Fruit fly (Drosophila melanogaster) whole organism, embryonic: ENCODE results near the gene CG13250.

Experiments
- Atf6 ChIP-seq: fragments of 200-800 bp; sonication (Bioruptor generic); IDR thresholded peaks from 2 replicates; pipeline ENCODE4 v1.3.6; 2022; ENCODE audit warnings: missing biosample characterization, missing genetic modification characterization
- Bteb2 ChIP-seq: fragments of 200-800 bp; sonication (Bioruptor generic); optimal IDR thresholded peaks from 2 replicates; lab custom pipeline; 2016; ENCODE audit warnings: missing biosample characterization, missing genetic modification characterization
- CG10565 ChIP-seq: fragments of 200-800 bp; sonication (Bioruptor generic); optimal IDR thresholded peaks from 3 replicates; lab custom pipeline; 2016; ENCODE audit warnings: missing biosample characterization, mild to moderate bottlenecking, missing genetic modification characterization
- CG11247 ChIP-seq: fragments of 200-800 bp; sonication (Bioruptor generic); IDR thresholded peaks from 2 replicates; pipeline ENCODE4 v1.3.6; 2022; ENCODE audit warnings: missing biosample characterization, missing genetic modification characterization
- CG11696 ChIP-seq: fragments of 200-800 bp; sonication (Bioruptor generic); IDR thresholded peaks from 2 replicates; pipeline ENCODE4 v1.3.6; 2022; ENCODE audit warnings: missing biosample characterization, missing genetic modification characterization
- CG12104 ChIP-seq: fragments of 200-800 bp; sonication (Bioruptor generic); optimal IDR thresholded peaks from 3 replicates; lab custom pipeline; 2016; ENCODE audit warnings: missing biosample characterization, missing genetic modification characterization
- CG12155 ChIP-seq: fragments of 200-800 bp; sonication (Bioruptor generic); optimal IDR thresholded peaks from 3 replicates; lab custom pipeline; 2016; ENCODE audit warnings: missing biosample characterization, missing genetic modification characterization
- CG12744 ChIP-seq: fragments of 200-800 bp; sonication (Bioruptor generic); optimal IDR thresholded peaks from 2 replicates; lab custom pipeline; 2016; ENCODE audit warnings: missing biosample characterization, missing genetic modification characterization
- CG14050 ChIP-seq: fragments of 200-800 bp; sonication (Bioruptor generic); IDR thresholded peaks from 3 replicates; pipeline ENCODE4 v1.3.6; 2022; ENCODE audit warnings: missing biosample characterization, missing genetic modification characterization
- CG18476 ChIP-seq: fragments of 200-800 bp; sonication (Bioruptor generic); optimal IDR thresholded peaks from 2 replicates; lab custom pipeline; 2016; ENCODE audit warnings: missing biosample characterization, mild to moderate bottlenecking, missing genetic modification characterization
- CG31365 ChIP-seq: fragments of 200-800 bp; sonication (Bioruptor generic); optimal IDR thresholded peaks from 2 replicates; lab custom pipeline; 2018; ENCODE audit warnings: missing biosample characterization, mild to moderate bottlenecking, missing genetic modification characterization
- CG4328 ChIP-seq: fragments of 200-800 bp; sonication (Bioruptor generic); optimal IDR thresholded peaks from 3 replicates; lab custom pipeline; 2017; ENCODE audit warnings: missing biosample characterization, missing genetic modification reagents, missing genetic modification characterization
- CG4404 ChIP-seq: fragments of 200-800 bp; sonication (Bioruptor generic); IDR thresholded peaks from 2 replicates; pipeline ENCODE4 v1.3.6; 2022; ENCODE audit warnings: missing biosample characterization, missing genetic modification characterization
- CG5180 ChIP-seq: fragments of 200-800 bp; sonication (Bioruptor generic); optimal IDR thresholded peaks from 3 replicates; lab custom pipeline; 2017; ENCODE audit warnings: missing biosample characterization, missing genetic modification characterization, mild to moderate bottlenecking, moderate library complexity, missing genetic modification reagents
- CG6683 ChIP-seq: fragments of 200-800 bp; sonication (Bioruptor generic); optimal IDR thresholded peaks from 2 replicates; lab custom pipeline; 2017; ENCODE audit warnings: missing biosample characterization, mild to moderate bottlenecking, missing genetic modification characterization, missing genetic modification reagents
- CG7786 ChIP-seq: fragments of 200-800 bp; sonication (Bioruptor generic); optimal IDR thresholded peaks from 2 replicates; lab custom pipeline; 2016; ENCODE audit warnings: missing biosample characterization, missing genetic modification characterization
- CG8281 ChIP-seq: fragments of 200-800 bp; sonication (Bioruptor generic); optimal IDR thresholded peaks from 2 replicates; lab custom pipeline; 2018; ENCODE audit warnings: missing biosample characterization, mild to moderate bottlenecking, missing genetic modification characterization, moderate library complexity
- CG9215 ChIP-seq: fragments of 200-800 bp; sonication (Bioruptor generic); IDR thresholded peaks from 2 replicates; pipeline ENCODE4 v1.3.6; 2022; ENCODE audit warnings: missing biosample characterization, missing genetic modification characterization
- Chrac-16 ChIP-seq: fragments of 200-800 bp; sonication (Bioruptor generic); optimal IDR thresholded peaks from 3 replicates; lab custom pipeline; 2016; ENCODE audit warnings: missing biosample characterization, missing genetic modification characterization
- Dip3 ChIP-seq: fragments of 200-800 bp; sonication (Bioruptor generic); optimal IDR thresholded peaks from 3 replicates; lab custom pipeline; 2016; ENCODE audit warnings: missing biosample characterization, missing genetic modification characterization
- HLH54F ChIP-seq: fragments of 200-800 bp; sonication (Bioruptor generic); optimal IDR thresholded peaks from 3 replicates; lab custom pipeline; 2016; ENCODE audit warnings: missing biosample characterization, missing genetic modification characterization
- Hmr ChIP-seq: fragments of 200-800 bp; sonication (Bioruptor generic); optimal IDR thresholded peaks from 3 replicates; lab custom pipeline; 2017; ENCODE audit warnings: mild to moderate bottlenecking, missing biosample characterization, missing genetic modification reagents, missing genetic modification characterization
- Kr ChIP-seq: fragments of 200-800 bp; sonication (Bioruptor generic); optimal IDR thresholded peaks from 2 replicates; lab custom pipeline; 2017; ENCODE audit warnings: missing biosample characterization, mild to moderate bottlenecking, missing genetic modification characterization
- Neu2 ChIP-seq: fragments of 200-800 bp; sonication (Bioruptor generic); optimal IDR thresholded peaks from 3 replicates; lab custom pipeline; 2016; ENCODE audit warnings: missing biosample characterization, missing genetic modification characterization, borderline replicate concordance
- Nf-YC ChIP-seq: fragments of 200-800 bp; optimal IDR thresholded peaks from 3 replicates; lab custom pipeline; 2019; ENCODE audit warnings: missing biosample characterization, mild to moderate bottlenecking, missing genetic modification characterization, moderate library complexity
- Poxn ChIP-seq: fragments of 200-800 bp; sonication (Bioruptor generic); IDR thresholded peaks from 2 replicates; pipeline ENCODE4 v1.3.6; 2022; ENCODE audit warnings: missing biosample characterization, missing genetic modification characterization
- Sox100B ChIP-seq: fragments of 200-800 bp; sonication (Bioruptor generic); optimal IDR thresholded peaks from 3 replicates; lab custom pipeline; 2018; ENCODE audit warnings: missing biosample characterization, mild to moderate bottlenecking, missing genetic modification characterization
- Usf ChIP-seq: fragments of 200-800 bp; sonication (Bioruptor generic); optimal IDR thresholded peaks from 2 replicates; lab custom pipeline; 2017; ENCODE audit warnings: missing genotype, missing biosample characterization, missing genetic modification characterization
- al ChIP-seq: fragments of 200-800 bp; sonication (Bioruptor generic); IDR thresholded peaks from 2 replicates; pipeline ENCODE4 v1.3.6; 2022; ENCODE audit warnings: missing biosample characterization, missing genetic modification characterization
- amos ChIP-seq: fragments of 200-800 bp; sonication (Bioruptor generic); IDR thresholded peaks from 2 replicates; pipeline ENCODE4 v1.3.6; 2022; ENCODE audit warnings: missing biosample characterization, missing genetic modification characterization; ENCODE audit not compliant: partially characterized antibody
- ato ChIP-seq: fragments of 200-800 bp; sonication (Bioruptor generic); IDR thresholded peaks from 2 replicates; pipeline ENCODE4 v1.3.6; 2022; ENCODE audit warnings: missing biosample characterization, missing genetic modification characterization; ENCODE audit not compliant: partially characterized antibody
- bsh ChIP-seq, 2 experiments: fragments of 200-800 bp; sonication (Bioruptor generic); optimal IDR thresholded peaks; 2 replicates each; lab custom pipeline; 2017 to 2018; ENCODE audit warnings: mild to moderate bottlenecking in 2 of 2, missing biosample characterization in 2 of 2, missing genetic modification characterization in 2 of 2, moderate library complexity in 1 of 2
- chn ChIP-seq: fragments of 200-800 bp; sonication (Bioruptor generic); optimal IDR thresholded peaks from 2 replicates; lab custom pipeline; 2016; ENCODE audit warnings: missing biosample characterization, missing genetic modification characterization
- crc ChIP-seq: fragments of 200-800 bp; sonication (Bioruptor generic); optimal IDR thresholded peaks from 2 replicates; lab custom pipeline; 2016; ENCODE audit warnings: missing biosample characterization, missing genetic modification characterization
- dati ChIP-seq: fragments of 200-800 bp; sonication (Bioruptor generic); IDR thresholded peaks from 2 replicates; pipeline ENCODE4 v1.3.6; 2022; ENCODE audit warnings: missing biosample characterization, missing genetic modification characterization
- dimm ChIP-seq: fragments of 200-800 bp; sonication (Bioruptor generic); IDR thresholded peaks from 2 replicates; pipeline ENCODE4 v1.3.6; 2022; ENCODE audit warnings: missing biosample characterization, missing genetic modification characterization
- dmrt11E ChIP-seq: fragments of 200-800 bp; sonication (Bioruptor generic); optimal IDR thresholded peaks from 3 replicates; lab custom pipeline; 2018; ENCODE audit warnings: missing biosample characterization, mild to moderate bottlenecking, missing genetic modification characterization, moderate library complexity
- ewg ChIP-seq: fragments of 200-800 bp; sonication (Bioruptor generic); optimal IDR thresholded peaks from 3 replicates; lab custom pipeline; 2017; ENCODE audit warnings: mild to moderate bottlenecking, missing biosample characterization, missing genetic modification reagents, missing genetic modification characterization
- fd64A ChIP-seq: fragments of 200-800 bp; sonication (Bioruptor generic); optimal IDR thresholded peaks from 3 replicates; lab custom pipeline; 2018; ENCODE audit warnings: missing biosample characterization, mild to moderate bottlenecking, missing genetic modification characterization
- fru ChIP-seq: fragments of >200 bp; optimal IDR thresholded peaks from 2 replicates; lab custom pipeline; 2017
- jigr1 ChIP-seq: fragments of 200-800 bp; sonication (Bioruptor generic); IDR thresholded peaks from 3 replicates; pipeline ENCODE4 v1.3.6; 2022; ENCODE audit warnings: missing biosample characterization, missing genetic modification characterization
- lov ChIP-seq, 2 experiments: fragments of 200-800 bp in 1 of 2; fragments of >200 bp in 1 of 2; sonication (Bioruptor generic) in 1 of 2; IDR thresholded peaks in 1 of 2; optimal IDR thresholded peaks in 1 of 2; 2 replicates in 1 of 2; 3 replicates in 1 of 2; pipeline versions ENCODE4 v1.3.6 to Lab custom; 2017 to 2022; ENCODE audit warnings: missing biosample characterization in 1 of 2, missing genetic modification characterization in 1 of 2
- mam ChIP-seq: fragments of 200-800 bp; sonication (Bioruptor generic); optimal IDR thresholded peaks from 3 replicates; lab custom pipeline; 2016; ENCODE audit warnings: missing biosample characterization, missing genetic modification characterization
- phol ChIP-seq: fragments of 200-800 bp; sonication (Bioruptor generic); optimal IDR thresholded peaks from 3 replicates; lab custom pipeline; 2018; ENCODE audit warnings: missing biosample characterization, mild to moderate bottlenecking, missing genetic modification characterization, moderate library complexity
- pita ChIP-seq: fragments of 200-800 bp; sonication (Bioruptor generic); optimal IDR thresholded peaks from 2 replicates; lab custom pipeline; 2017; ENCODE audit warnings: missing biosample characterization, mild to moderate bottlenecking, missing genetic modification characterization
- repo ChIP-seq: fragments of 200-800 bp; sonication (Bioruptor generic); optimal IDR thresholded peaks from 2 replicates; lab custom pipeline; 2016; ENCODE audit warnings: missing biosample characterization, missing genetic modification characterization
- sens ChIP-seq: fragments of 200-800 bp; sonication (Bioruptor generic); peaks from one replicate; lab custom pipeline; 2016; ENCODE audit warnings: missing biosample characterization, missing genetic modification characterization
- sens-2 ChIP-seq: fragments of 200-800 bp; sonication (Bioruptor generic); IDR thresholded peaks from 2 replicates; pipeline ENCODE4 v1.3.6; 2022; ENCODE audit warnings: missing biosample characterization, missing genetic modification characterization
- toy ChIP-seq: fragments of 200-800 bp; sonication (Bioruptor generic); IDR thresholded peaks from 2 replicates; pipeline ENCODE4 v1.3.6; 2022; ENCODE audit warnings: missing biosample characterization, missing genetic modification characterization
- ttk ChIP-seq: fragments of 200-800 bp; sonication (Bioruptor generic); IDR thresholded peaks from 2 replicates; pipeline ENCODE4 v2.1.2; 2022; ENCODE audit warnings: missing biosample characterization, missing genetic modification characterization
- tx ChIP-seq: fragments of 200-800 bp; sonication (Bioruptor generic); optimal IDR thresholded peaks from 2 replicates; lab custom pipeline; 2016; ENCODE audit warnings: missing biosample characterization, missing genetic modification characterization
- unpg ChIP-seq: fragments of 200-800 bp; sonication (Bioruptor generic); optimal IDR thresholded peaks from 3 replicates; lab custom pipeline; 2018; ENCODE audit warnings: missing biosample characterization, mild to moderate bottlenecking, missing genetic modification characterization, moderate library complexity

The CG13250 gene

dm6 chr3L:20520687-20521169 lies 12.8 kb upstream of the CG13250 start, which contains the start of the genes mTerf3 and CG5104 (continued):
- TF ChIP-seq mam (GFP tag; lab: Kevin White, UChicago) (no peak), lov (optimal IDR thresholded peaks at IDR 0.05; lab: Kevin White, UChicago) (no peak), lov (GFP tag; IDR thresholded peaks at IDR 0.05; lab: Robert Waterston, UW) (no peak), fru (lab: Kevin White, UChicago) (no peak), CG14050 (GFP tag; lab: Robert Waterston, UW) (no peak), al (no peak), Atf6 (GFP tag; lab: Robert Waterston, UW) (no peak), sens (GFP tag; lab: Kevin White, UChicago) (peak; percentile 46), ewg (GFP tag; lab: Kevin White, UChicago) (no peak), CG31365 (tag; lab: Kevin White, UChicago) (no peak), ttk (GFP tag; lab: Robert Waterston, UW) (no peak), jigr1 (no peak), unpg (GFP tag; lab: Kevin White, UChicago) (peak; percentile 4), CG6683 (GFP tag; lab: Kevin White, UChicago) (no peak), CG12155 (no peak), Poxn (GFP tag; lab: Robert Waterston, UW) (no peak), Neu2 (GFP tag; lab: Kevin White, UChicago) (no peak), dati (no peak), tx (GFP tag; lab: Kevin White, UChicago) (no peak), ato (GFP tag; lab: Robert Waterston, UW) (no peak), sens-2 (GFP tag; lab: Robert Waterston, UW) (no peak), Kr (GFP tag; lab: Kevin White, UChicago) (no peak), CG10565 (GFP tag; lab: Kevin White, UChicago) (no peak), HLH54F (no peak), CG4404 (GFP tag; lab: Robert Waterston, UW) (no peak), CG11247 (GFP tag; lab: Robert Waterston, UW) (no peak), CG4328 (GFP tag; lab: Kevin White, UChicago) (no peak), CG18476 (GFP tag; lab: Kevin White, UChicago) (no peak), Chrac-16 (peak; percentile 5), Dip3 (GFP tag; lab: Kevin White, UChicago) (no peak), Nf-YC (peak; percentile 46), CG9215 (GFP tag; lab: Robert Waterston, UW) (no peak), toy (GFP tag; lab: Robert Waterston, UW) (no peak), chn (GFP tag; lab: Kevin White, UChicago) (no peak), amos (GFP tag; lab: Robert Waterston, UW) (no peak), CG12104 (GFP tag; lab: Kevin White, UChicago) (no peak), Sox100B (GFP tag; lab: Kevin White, UChicago) (no peak), dimm (GFP tag; lab: Robert Waterston, UW) (no peak), Hmr (GFP tag; lab: Kevin White, UChicago) (no peak), dmrt11E (tag; lab: Kevin White, UChicago) (peak; percentile 14), CG5180 (GFP tag; lab: Kevin White, UChicago) (no peak), repo (GFP tag; lab: Kevin White, UChicago) (no peak), Bteb2 (GFP tag; lab: Kevin White, UChicago) (no peak), crc (GFP tag; lab: Kevin White, UChicago) (no peak), CG7786 (no peak), CG11696 (GFP tag; lab: Robert Waterston, UW) (no peak), bsh (GFP tag; optimal IDR thresholded peaks at IDR 0.05; lab: Kevin White, UChicago) (no peak), Usf (GFP tag; lab: Kevin White, UChicago) (no peak), phol (tag; lab: Kevin White, UChicago) (peak; percentile 63), pita (GFP tag; lab: Kevin White, UChicago) (no peak), CG8281 (tag; lab: Kevin White, UChicago) (no peak), CG12744 (no peak), fd64A (GFP tag; lab: Kevin White, UChicago) (no peak)
